Worm (Caenorhabditis elegans) whole organism, L1 larva: ENCODE results near the gene aagr-2.

Source experiments
- aly-2 ChIP-seq: fragments of 150-350 bp; optimal IDR thresholded peaks from 2 replicates; lab custom pipeline; 2014; ENCODE audit warnings: missing biosample characterization, missing genetic modification characterization
- ceh-82 ChIP-seq, 3 experiments: fragments of 150-350 bp in 1 of 3; sonication (generic microtip) in 2 of 3; optimal IDR thresholded peaks; 2 replicates each; lab custom pipeline; 2014 to 2017; ENCODE audit warnings: missing biosample characterization in 3 of 3, missing genetic modification characterization in 3 of 3
- dpl-1 ChIP-seq, 3 experiments: fragments of 150-350 bp in 2 of 3; sonication (generic microtip) in 1 of 3; optimal IDR thresholded peaks; 2 replicates each; lab custom pipeline; 2014 to 2017; ENCODE audit warnings: missing biosample characterization in 3 of 3, missing genetic modification characterization in 3 of 3, missing genetic modification reagents in 3 of 3
- efl-3 ChIP-seq: fragments of 200-800 bp; sonication (Bioruptor generic); optimal IDR thresholded peaks from 2 replicates; lab custom pipeline; 2018; ENCODE audit warnings: mild to moderate bottlenecking, missing genetic modification characterization, missing compliant biosample characterization
- nhr-11 ChIP-seq: fragments of 150-350 bp; optimal IDR thresholded peaks from 2 replicates; lab custom pipeline; 2014; ENCODE audit warnings: missing biosample characterization, missing genetic modification characterization
- nhr-12 ChIP-seq: sonication (generic microtip); optimal IDR thresholded peaks from 2 replicates; lab custom pipeline; 2017; ENCODE audit warnings: missing biosample characterization, missing genetic modification characterization
- nhr-20 ChIP-seq: sonication (generic microtip); optimal IDR thresholded peaks from 2 replicates; lab custom pipeline; 2016; ENCODE audit warnings: mild to moderate bottlenecking, missing genetic modification characterization, missing compliant biosample characterization
- nhr-28 ChIP-seq: fragments of 150-350 bp; optimal IDR thresholded peaks from 2 replicates; lab custom pipeline; 2014; ENCODE audit warnings: missing biosample characterization, missing genetic modification characterization
- nhr-76 ChIP-seq: sonication (generic microtip); optimal IDR thresholded peaks from 2 replicates; lab custom pipeline; 2017; ENCODE audit warnings: missing biosample characterization, missing genetic modification characterization
- snpc-4 ChIP-seq: fragments of 150-350 bp; optimal IDR thresholded peaks from 2 replicates; lab custom pipeline; 2014; ENCODE audit warnings: missing biosample characterization, missing genetic modification characterization
- tlp-1 ChIP-seq: fragments of 150-350 bp; optimal IDR thresholded peaks from 2 replicates; lab custom pipeline; 2014; ENCODE audit warnings: missing biosample characterization, missing genetic modification characterization

DNA sequence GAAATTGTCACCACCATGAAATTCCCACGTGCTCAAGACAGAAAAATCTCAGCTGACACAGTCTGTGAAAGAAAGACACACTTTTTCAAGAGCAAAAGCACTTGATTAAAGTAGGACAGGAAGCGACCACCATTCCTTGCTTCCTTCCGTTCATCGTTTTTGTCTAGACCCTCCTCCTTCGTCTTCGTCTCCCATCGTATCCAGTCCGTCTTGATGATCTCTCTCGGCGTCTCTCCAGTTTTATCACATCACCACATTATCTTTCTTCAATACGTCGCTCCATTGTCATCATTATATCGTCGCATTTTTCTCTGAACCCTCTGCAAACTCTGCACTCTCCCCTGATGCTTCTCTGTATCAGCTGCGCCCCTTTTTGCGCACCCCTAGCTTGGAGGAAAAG, 16.9 kb downstream of the aagr-2 start:
- TF ChIP-seq snpc-4 (tag; lab: Kevin White, UChicago) (no peak), efl-3 (GFP tag; lab: Kevin White, UChicago) (no peak), nhr-76 (tag; lab: Kevin White, UChicago) (no peak), aly-2 (no peak), ceh-82 (tag; optimal IDR thresholded peaks at IDR 0.05; lab: Kevin White, UChicago) (no peak), dpl-1 (GFP tag; optimal IDR thresholded peaks at IDR 0.05; lab: Kevin White, UChicago) (peak in 1 of 3 experiments; percentile 2), nhr-11 (tag; lab: Kevin White, UChicago) (no peak), nhr-12 (tag; lab: Kevin White, UChicago) (no peak), nhr-28 (tag; lab: Kevin White, UChicago) (no peak), tlp-1 (tag; lab: Kevin White, UChicago) (no peak), nhr-20 (tag; lab: Kevin White, UChicago) (no peak)
